Fruit fly (Drosophila melanogaster) whole organism: ENCODE measurements around the gene Aef1.

ENCODE experiments used
- CG8478 ChIP-seq: fragments of >200 bp; optimal IDR thresholded peaks from 2 replicates; lab custom pipeline; 2018; ENCODE audit warnings: inconsistent platforms
- usp ChIP-seq: fragments of >200 bp; optimal IDR thresholded peaks from 2 replicates; lab custom pipeline; 2017; ENCODE audit warnings: missing biosample characterization, missing genetic modification characterization, mixed read lengths

DNA sequence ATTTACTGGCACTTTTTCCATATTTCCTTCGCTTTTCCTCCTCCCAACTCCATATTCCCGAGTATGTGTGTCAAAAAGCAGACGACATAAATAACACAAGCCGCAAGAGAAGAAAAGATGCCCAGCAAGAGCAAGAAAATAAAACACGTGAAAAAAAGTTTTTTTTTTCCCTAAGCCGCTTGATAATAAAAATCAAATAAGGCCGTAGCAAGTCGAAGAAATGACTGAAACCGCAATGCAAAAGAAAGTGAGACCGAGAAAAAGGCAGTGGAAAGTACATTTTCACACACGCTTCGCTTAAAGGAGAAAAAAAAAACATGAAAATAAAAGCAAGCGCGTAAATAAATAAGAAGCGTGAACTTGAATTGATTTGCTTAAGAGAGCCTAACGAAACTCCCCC lies 30.7 kb upstream of the Aef1 start:
- TF ChIP-seq CG8478 (lab: Kevin White, UChicago) = no peak
- no peak for TF ChIP-seq usp (GFP tag; lab: Kevin White, UChicago)
